Worm (Caenorhabditis elegans) whole organism, late embryonic: ENCODE measurements around the gene oxi-1.

Source experiments
- C08G9.2 ChIP-seq: sonication (generic microtip); optimal IDR thresholded peaks from 2 replicates; lab custom pipeline; 2016; ENCODE audit warnings: mild to moderate bottlenecking, missing genetic modification characterization, moderate library complexity, missing compliant biosample characterization
- C38D4.7 ChIP-seq: fragments of 200-800 bp; sonication (Bioruptor generic); optimal IDR thresholded peaks from 2 replicates; lab custom pipeline; 2018; ENCODE audit warnings: mild to moderate bottlenecking, missing genetic modification characterization, moderate library complexity, missing compliant biosample characterization
- T23F11.4 ChIP-seq: fragments of 200-800 bp; sonication (Bioruptor generic); optimal IDR thresholded peaks from 2 replicates; lab custom pipeline; 2018; ENCODE audit warnings: mild to moderate bottlenecking, missing genetic modification characterization, missing compliant biosample characterization
- Y22D7AL.16 ChIP-seq: sonication (generic microtip); optimal IDR thresholded peaks from 2 replicates; lab custom pipeline; 2016; ENCODE audit warnings: missing genetic modification characterization, missing compliant biosample characterization
- ama-1 ChIP-seq: fragments of 150-350 bp; optimal IDR thresholded peaks from 2 replicates; lab custom pipeline; 2014
- ceh-14 ChIP-seq: sonication (generic microtip); optimal IDR thresholded peaks from 2 replicates; lab custom pipeline; 2016; ENCODE audit warnings: missing genotype, missing genetic modification characterization, missing compliant biosample characterization
- ceh-18 ChIP-seq: sonication (generic microtip); optimal IDR thresholded peaks from 2 replicates; lab custom pipeline; 2016; ENCODE audit warnings: missing genetic modification characterization, missing compliant biosample characterization
- ceh-19 ChIP-seq: fragments of 200-800 bp; sonication (Bioruptor generic); optimal IDR thresholded peaks from 2 replicates; lab custom pipeline; 2018; ENCODE audit warnings: mild to moderate bottlenecking, missing genetic modification characterization, missing compliant biosample characterization
- ceh-2 ChIP-seq: sonication (generic microtip); optimal IDR thresholded peaks from 2 replicates; lab custom pipeline; 2016; ENCODE audit warnings: missing genotype, missing genetic modification characterization, missing compliant biosample characterization
- ceh-22 ChIP-seq: sonication (generic microtip); optimal IDR thresholded peaks from 2 replicates; lab custom pipeline; 2017; ENCODE audit warnings: missing biosample characterization, missing genetic modification characterization
- ceh-24 ChIP-seq: sonication (generic microtip); optimal IDR thresholded peaks from 2 replicates; lab custom pipeline; 2016; ENCODE audit warnings: mild to moderate bottlenecking, missing genetic modification characterization, missing compliant biosample characterization
- ceh-31 ChIP-seq: sonication (generic microtip); optimal IDR thresholded peaks from 2 replicates; lab custom pipeline; 2016; ENCODE audit warnings: missing genetic modification characterization, missing compliant biosample characterization
- ceh-48 ChIP-seq: sonication (generic microtip); optimal IDR thresholded peaks from 2 replicates; lab custom pipeline; 2016; ENCODE audit warnings: missing genetic modification characterization, inconsistent platforms, missing compliant biosample characterization
- ceh-6 ChIP-seq: fragments of 200-800 bp; sonication (Bioruptor generic); optimal IDR thresholded peaks from 2 replicates; lab custom pipeline; 2018; ENCODE audit warnings: mild to moderate bottlenecking, missing genetic modification characterization, missing compliant biosample characterization
- ceh-9 ChIP-seq: sonication (generic microtip); optimal IDR thresholded peaks from 2 replicates; lab custom pipeline; 2016; ENCODE audit warnings: mild to moderate bottlenecking, missing genetic modification characterization, inconsistent platforms, missing compliant biosample characterization
- che-1 ChIP-seq: sonication (generic microtip); optimal IDR thresholded peaks from 2 replicates; lab custom pipeline; 2016; ENCODE audit warnings: mild to moderate bottlenecking, missing genetic modification characterization, missing compliant biosample characterization
- dve-1 ChIP-seq: sonication (generic microtip); optimal IDR thresholded peaks from 2 replicates; lab custom pipeline; 2017; ENCODE audit warnings: antibody characterized with exemption, mild to moderate bottlenecking, missing genetic modification characterization, missing compliant biosample characterization
- elt-2 ChIP-seq: sonication (generic microtip); optimal IDR thresholded peaks from 2 replicates; lab custom pipeline; 2016; ENCODE audit warnings: missing genetic modification reagents, missing genetic modification characterization, missing compliant biosample characterization
- ets-4 ChIP-seq: sonication (generic microtip); optimal IDR thresholded peaks from 2 replicates; lab custom pipeline; 2016; ENCODE audit warnings: missing genetic modification characterization, missing compliant biosample characterization
- eyg-1 ChIP-seq: sonication (generic microtip); optimal IDR thresholded peaks from 2 replicates; lab custom pipeline; 2016; ENCODE audit warnings: missing genotype, missing genetic modification characterization, missing compliant biosample characterization
- fkh-10 ChIP-seq: fragments of 150-350 bp; optimal IDR thresholded peaks from 2 replicates; lab custom pipeline; 2014; ENCODE audit warnings: missing biosample characterization, missing genetic modification reagents, missing genetic modification characterization
- hlh-13 ChIP-seq: fragments of 200-800 bp; sonication (Bioruptor generic); optimal IDR thresholded peaks from 2 replicates; lab custom pipeline; 2018; ENCODE audit warnings: mild to moderate bottlenecking, missing genetic modification characterization, missing compliant biosample characterization
- hlh-8 ChIP-seq: sonication (generic microtip); optimal IDR thresholded peaks from 2 replicates; lab custom pipeline; 2016; ENCODE audit warnings: missing genotype, missing genetic modification characterization, missing compliant biosample characterization
- lin-11 ChIP-seq: fragments of 200-800 bp; sonication (Bioruptor generic); optimal IDR thresholded peaks from 2 replicates; lab custom pipeline; 2018; ENCODE audit warnings: mild to moderate bottlenecking, missing genetic modification characterization, missing compliant biosample characterization
- mec-3 ChIP-seq: sonication (generic microtip); optimal IDR thresholded peaks from 2 replicates; lab custom pipeline; 2016; ENCODE audit warnings: borderline replicate concordance, missing genetic modification characterization, missing compliant biosample characterization
- nfya-1 ChIP-seq: sonication (generic microtip); optimal IDR thresholded peaks from 2 replicates; lab custom pipeline; 2017; ENCODE audit warnings: missing genetic modification characterization, mild to moderate bottlenecking, missing compliant biosample characterization, antibody characterized with exemption, moderate library complexity
- pat-9 ChIP-seq: fragments of 200-800 bp; sonication (Bioruptor generic); optimal IDR thresholded peaks from 2 replicates; lab custom pipeline; 2018; ENCODE audit warnings: mild to moderate bottlenecking, missing genetic modification characterization, moderate library complexity, missing compliant biosample characterization
- pax-1 ChIP-seq: fragments of 150-350 bp; optimal IDR thresholded peaks from 2 replicates; lab custom pipeline; 2014; ENCODE audit warnings: missing biosample characterization, missing genetic modification characterization
- pha-2 ChIP-seq: sonication (generic microtip); optimal IDR thresholded peaks from 2 replicates; lab custom pipeline; 2017; ENCODE audit warnings: mild to moderate bottlenecking, missing genetic modification characterization, missing compliant biosample characterization
- pqm-1 ChIP-seq: sonication (generic microtip); optimal IDR thresholded peaks from 2 replicates; lab custom pipeline; 2016; ENCODE audit warnings: missing genetic modification characterization, missing compliant biosample characterization
- rnt-1 ChIP-seq: sonication (generic microtip); optimal IDR thresholded peaks from 2 replicates; lab custom pipeline; 2016; ENCODE audit warnings: missing genetic modification characterization, missing compliant biosample characterization
- sdc-2 ChIP-seq: sonication (generic microtip); optimal IDR thresholded peaks from 2 replicates; lab custom pipeline; 2016; ENCODE audit warnings: missing genotype, missing genetic modification characterization, missing compliant biosample characterization
- sox-2 ChIP-seq: fragments of 200-800 bp; sonication (Bioruptor generic); IDR thresholded peaks from 2 replicates; pipeline ENCODE4 v1.3.6; 2022; ENCODE audit warnings: missing genetic modification reagents, missing genetic modification characterization, missing compliant biosample characterization
- sox-4 ChIP-seq: sonication (generic microtip); optimal IDR thresholded peaks from 2 replicates; lab custom pipeline; 2017; ENCODE audit warnings: mild to moderate bottlenecking, missing genetic modification characterization, inconsistent platforms, missing compliant biosample characterization
- tbx-2 ChIP-seq: sonication (generic microtip); optimal IDR thresholded peaks from 2 replicates; lab custom pipeline; 2016; ENCODE audit warnings: missing genetic modification characterization, missing compliant biosample characterization
- ttx-3 ChIP-seq: sonication (generic microtip); optimal IDR thresholded peaks from 2 replicates; lab custom pipeline; 2016; ENCODE audit warnings: missing genetic modification reagents, missing genetic modification characterization, missing compliant biosample characterization
- unc-3 ChIP-seq, 2 experiments: fragments of 200-800 bp in 1 of 2; sonication (Bioruptor generic) in 1 of 2; sonication (generic microtip) in 1 of 2; conservative IDR thresholded peaks in 1 of 2; optimal IDR thresholded peaks in 1 of 2; 2 replicates each; pipeline versions ENCODE4 v1.3.6 to Lab custom; 2016 to 2022; ENCODE audit warnings: missing compliant biosample characterization in 2 of 2, missing genetic modification characterization in 2 of 2, missing genetic modification reagents in 1 of 2
- unc-42 ChIP-seq: sonication (generic microtip); optimal IDR thresholded peaks from 2 replicates; lab custom pipeline; 2016; ENCODE audit warnings: missing genotype, missing genetic modification characterization, missing compliant biosample characterization
- unc-55 ChIP-seq: sonication (generic microtip); optimal IDR thresholded peaks from 2 replicates; lab custom pipeline; 2017; ENCODE audit warnings: missing biosample characterization, missing genetic modification reagents, missing genetic modification characterization

The oxi-1 gene

DNA sequence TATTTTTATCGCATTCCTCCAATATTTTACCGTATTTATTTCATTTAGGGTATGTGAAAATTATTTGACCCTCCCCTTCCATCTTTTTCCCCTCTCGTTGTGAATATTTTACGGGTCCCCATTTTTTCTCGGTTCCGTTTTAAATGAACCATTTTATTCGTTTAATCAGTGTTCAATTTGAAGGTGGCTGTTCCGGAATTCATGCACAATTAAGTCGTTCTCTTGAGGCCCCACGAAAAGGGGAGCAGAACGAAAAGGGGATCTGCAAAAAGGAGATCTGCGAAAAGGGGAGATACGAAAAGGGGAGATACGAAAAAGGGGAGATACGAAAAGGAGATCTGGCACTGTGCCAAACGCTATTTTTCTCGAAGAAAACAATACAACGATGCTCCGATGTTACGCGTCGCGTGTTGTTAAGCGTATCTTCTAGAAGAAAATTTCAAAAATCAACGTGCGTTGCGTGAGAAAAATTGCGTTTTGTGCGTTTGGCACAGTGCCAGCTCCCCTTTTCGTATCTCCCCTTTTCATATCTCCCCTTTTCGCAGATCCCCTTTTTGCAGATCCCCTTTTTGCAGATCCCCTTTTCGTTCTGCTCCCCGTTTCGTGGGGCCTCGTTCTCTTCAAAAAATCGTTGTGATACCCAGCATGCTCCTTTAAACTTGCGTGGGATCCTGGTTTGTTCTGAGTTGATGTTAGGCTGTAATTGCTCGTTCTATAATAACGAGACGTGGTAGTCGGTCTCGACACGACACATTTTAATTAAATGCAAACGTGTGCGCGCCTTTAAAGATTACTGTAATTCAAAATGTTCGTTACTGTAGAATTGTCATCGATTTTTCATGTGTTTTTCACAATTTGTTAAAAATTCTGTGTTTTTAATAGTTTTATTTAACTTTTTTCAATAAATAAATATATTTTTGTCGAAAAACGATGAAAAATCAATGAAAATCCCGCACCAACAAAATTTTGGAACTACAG is 47.0 kb upstream of the oxi-1 start (continued):
- TF ChIP-seq mec-3 (tag; lab: Kevin White, UChicago) (peak; percentile 78), ceh-6 (GFP tag; lab: Kevin White, UChicago) (no peak), unc-55 (GFP tag; lab: Kevin White, UChicago) (no peak), tbx-2 (tag; lab: Kevin White, UChicago) (peak; percentile 85), eyg-1 (tag; lab: Kevin White, UChicago) (no peak), dve-1 (tag; lab: Kevin White, UChicago) (no peak), ceh-24 (tag; lab: Kevin White, UChicago) (no peak), unc-3 (GFP tag; conservative IDR thresholded peaks at IDR 0.05; lab: Robert Waterston, UW) (no peak), unc-3 (tag; optimal IDR thresholded peaks at IDR 0.05; lab: Kevin White, UChicago) (peak; percentile 40), ceh-9 (tag; lab: Kevin White, UChicago) (no peak), ceh-48 (tag; lab: Kevin White, UChicago) (no peak), fkh-10 (no peak), Y22D7AL.16 (tag; lab: Kevin White, UChicago) (no peak), C38D4.7 (no peak), sox-2 (GFP tag; lab: Robert Waterston, UW) (no peak), ceh-22 (tag; lab: Kevin White, UChicago) (no peak), hlh-8 (tag; lab: Kevin White, UChicago) (peak; percentile 20), che-1 (no peak), hlh-13 (GFP tag; lab: Kevin White, UChicago) (no peak)

DNA sequence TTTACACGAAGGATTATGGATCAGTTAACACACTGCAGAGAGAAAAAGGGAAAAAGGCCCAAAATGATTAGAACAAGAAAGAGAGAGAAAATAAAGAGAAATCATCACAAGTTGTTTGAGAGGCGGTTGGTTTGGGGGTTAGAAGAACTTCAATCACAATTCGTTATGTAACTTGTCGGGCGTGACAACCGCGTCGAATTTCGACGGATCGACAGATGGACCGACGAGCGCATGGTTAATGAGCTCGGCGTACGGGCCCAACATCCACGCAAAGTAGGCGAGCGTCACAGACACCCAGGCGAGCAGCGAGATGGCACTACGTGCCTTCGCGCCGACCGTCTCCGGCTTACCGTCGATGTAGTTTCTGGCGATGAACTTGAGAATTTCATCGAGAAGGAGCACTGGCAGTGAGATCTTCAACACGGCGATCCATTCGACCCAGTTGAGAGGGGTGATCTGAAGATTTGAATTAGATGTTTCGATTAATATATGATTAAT is 45.2 kb upstream of the oxi-1 start:
- no peak for TF ChIP-seq ceh-14 (tag; lab: Kevin White, UChicago)

DNA sequence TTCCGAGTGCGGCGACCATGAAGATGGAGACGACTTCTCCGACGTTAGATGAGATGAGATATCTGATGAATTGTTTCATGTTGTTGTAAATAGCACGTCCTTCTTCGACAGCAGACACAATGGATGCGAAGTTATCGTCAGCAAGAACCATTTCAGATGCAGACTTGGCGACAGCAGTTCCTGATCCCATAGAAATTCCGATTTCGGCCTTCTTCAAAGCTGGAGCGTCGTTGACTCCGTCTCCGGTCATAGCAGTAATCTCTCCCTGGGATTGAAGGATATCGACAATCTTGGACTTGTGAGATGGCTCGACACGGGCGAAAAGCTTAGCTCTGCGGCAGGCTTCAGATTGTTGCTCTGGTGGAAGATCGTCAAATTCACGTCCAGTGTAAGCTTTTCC is 44.2 kb upstream of the oxi-1 start:
- TF ChIP-seq pax-1 (no peak), ceh-14 (tag; lab: Kevin White, UChicago) (no peak), sox-4 (tag; lab: Kevin White, UChicago) (no peak), ceh-19 (GFP tag; lab: Kevin White, UChicago) (no peak), mec-3 (tag; lab: Kevin White, UChicago) (no peak)
- TF ChIP-seq, all 69 proteins: peak for 0

DNA sequence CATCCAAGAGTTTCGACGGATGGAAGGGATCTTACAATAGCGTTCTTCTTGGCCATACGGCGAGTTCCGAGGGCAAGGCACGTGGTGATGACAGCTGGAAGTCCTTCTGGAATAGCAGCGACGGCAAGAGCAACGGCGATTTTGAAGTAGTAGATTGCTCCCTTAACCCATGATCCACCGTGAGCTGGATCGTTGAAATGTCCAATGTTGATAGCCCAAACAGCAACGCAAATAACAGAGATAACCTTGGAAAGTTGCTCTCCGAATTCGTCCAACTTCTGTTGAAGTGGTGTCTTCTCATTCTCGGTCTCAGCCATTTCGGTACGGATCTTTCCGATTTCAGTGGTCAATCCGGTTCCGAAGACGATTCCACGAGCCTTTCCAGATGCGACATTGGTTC is 42.9 kb upstream of the oxi-1 start:
- TF ChIP-seq ceh-19 (GFP tag; lab: Kevin White, UChicago) (no peak), pqm-1 (tag; lab: Kevin White, UChicago) (no peak), nfya-1 (tag; lab: Kevin White, UChicago) (no peak), ceh-48 (tag; lab: Kevin White, UChicago) (no peak), hlh-13 (GFP tag; lab: Kevin White, UChicago) (no peak), ttx-3 (no peak), unc-42 (no peak), sox-2 (GFP tag; lab: Robert Waterston, UW) (no peak), ceh-2 (tag; lab: Kevin White, UChicago) (no peak), C38D4.7 (no peak), mec-3 (tag; lab: Kevin White, UChicago) (no peak), ama-1 (lab: Kevin White, UChicago) (no peak), sdc-2 (tag; lab: Kevin White, UChicago) (no peak), pat-9 (tag; lab: Kevin White, UChicago) (no peak)

DNA sequence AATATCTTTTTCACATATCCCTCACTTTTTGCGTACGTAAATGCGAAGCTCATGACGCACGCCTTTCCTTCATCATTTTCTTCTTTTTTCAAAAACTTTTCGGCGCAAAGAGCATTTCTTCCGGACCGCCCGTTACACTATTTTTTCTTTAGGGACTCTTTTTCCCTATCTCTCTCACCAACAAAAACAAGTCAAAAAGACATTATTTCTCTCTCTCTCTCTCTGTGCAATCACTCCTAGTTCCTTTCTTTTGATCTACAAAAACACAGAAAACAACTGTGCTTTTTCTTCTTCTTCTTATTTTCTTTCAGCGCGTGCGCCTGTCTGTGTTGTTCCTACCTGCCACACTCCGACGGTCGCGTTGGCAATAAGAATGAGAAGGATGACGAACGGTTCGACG is 42.0 kb upstream of the oxi-1 start:
- TF ChIP-seq lin-11 (no peak), ceh-18 (tag; lab: Kevin White, UChicago) (peak; percentile 89), ceh-6 (GFP tag; lab: Kevin White, UChicago) (no peak), rnt-1 (no peak), T23F11.4 (GFP tag; lab: Kevin White, UChicago) (no peak), pha-2 (tag; lab: Kevin White, UChicago) (no peak), ceh-24 (tag; lab: Kevin White, UChicago) (no peak), C08G9.2 (tag; lab: Kevin White, UChicago) (no peak), ceh-9 (tag; lab: Kevin White, UChicago) (no peak), ceh-48 (tag; lab: Kevin White, UChicago) (no peak), ets-4 (no peak), pax-1 (no peak), ama-1 (lab: Kevin White, UChicago) (no peak), ceh-31 (tag; lab: Kevin White, UChicago) (no peak), elt-2 (tag; lab: Kevin White, UChicago) (no peak), Y22D7AL.16 (tag; lab: Kevin White, UChicago) (no peak), unc-55 (GFP tag; lab: Kevin White, UChicago) (peak; percentile 2)
